Worm (Caenorhabditis elegans): ENCODE data around the gene htz-1.

DNA sequence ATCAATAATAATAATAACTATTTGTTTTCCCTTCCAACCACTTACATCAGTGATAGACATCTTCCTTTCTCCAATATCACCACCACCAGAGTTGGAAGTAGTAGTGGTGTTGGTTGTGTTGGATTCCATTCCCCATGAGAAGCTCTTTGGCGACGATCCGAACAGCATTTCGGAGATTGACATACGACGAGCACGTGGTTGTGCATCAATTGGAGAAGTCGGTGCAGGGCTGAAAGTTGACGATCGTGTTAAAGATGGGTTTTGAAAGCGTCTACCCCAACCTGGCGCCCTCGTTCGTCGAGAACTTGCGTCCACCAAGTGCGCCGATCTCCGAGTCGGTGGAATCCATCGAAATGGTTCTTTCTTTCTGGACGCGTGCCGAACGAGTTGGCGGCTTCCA, 23.0 kb downstream of the htz-1 start:
- TF ChIP-seq tab-1 (GFP tag; IDR thresholded peaks at IDR 0.05): no peak
- TF ChIP-seq ref-1 (GFP tag; conservative IDR thresholded peaks at IDR 0.05): no peak
- TF ChIP-seq klf-2 (GFP tag; conservative IDR thresholded peaks at IDR 0.05): no peak
- no peak for TF ChIP-seq flt-1 (GFP tag; IDR thresholded peaks at IDR 0.05)
- no peak for TF ChIP-seq ztf-23 (GFP tag; IDR thresholded peaks at IDR 0.05)
